Worm (Caenorhabditis elegans): ENCODE measurements around the gene ttr-9.

DNA sequence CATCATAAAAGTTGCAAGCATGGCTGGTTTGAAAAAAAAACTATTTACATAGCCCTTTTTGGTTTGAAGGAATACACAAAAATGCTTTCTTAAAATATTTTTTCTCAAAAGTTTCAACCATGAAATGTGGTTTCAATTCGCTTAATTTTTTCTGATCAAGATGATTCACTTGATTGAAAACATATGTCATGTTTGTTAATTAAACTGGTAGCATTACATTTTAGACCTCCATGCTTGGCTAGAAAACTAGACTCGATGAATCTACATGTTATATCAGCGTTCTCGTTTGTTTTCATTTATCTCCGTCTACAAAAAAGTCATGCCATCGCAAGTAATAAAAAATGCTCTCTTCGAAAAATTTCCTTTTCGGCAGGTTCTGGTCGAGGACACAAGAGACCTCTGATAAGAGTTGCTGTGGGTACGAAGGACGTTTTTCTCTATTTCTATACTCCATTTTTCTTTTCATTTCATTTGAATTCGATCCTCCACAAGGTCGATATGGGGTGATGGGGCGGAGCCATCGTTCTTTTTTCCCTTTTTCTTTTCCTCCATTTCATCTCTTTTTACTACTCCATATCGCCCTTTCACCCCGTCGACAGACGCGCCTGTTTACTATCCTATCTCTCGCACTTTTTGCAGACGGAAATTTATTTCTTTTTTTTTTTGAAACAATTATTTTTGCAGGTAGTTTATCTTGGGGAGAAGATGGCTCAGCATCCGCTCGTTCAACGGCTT lies 19.7 kb upstream of the ttr-9 start, which contains the start of gene elo-1:
- TF ChIP-seq sup-37 (GFP tag; optimal IDR thresholded peaks at IDR 0.05) = no peak
- peak; percentile 75 for TF ChIP-seq elt-2 (tag; optimal IDR thresholded peaks at IDR 0.05)
- TF ChIP-seq lin-15B (tag; optimal IDR thresholded peaks at IDR 0.05) = no peak
